Worm (Caenorhabditis elegans) whole organism, young adult: ENCODE data around the gene C35A5.6.
A peak's percentile ranks its signal among the peaks of the same experiment; 100 is the strongest.

Source experiments
- B0019.2 ChIP-seq: fragments of 200-800 bp; sonication (Bioruptor generic); conservative IDR thresholded peaks from 2 replicates; pipeline ENCODE4 v1.3.6; 2022; ENCODE audit warnings: missing genetic modification reagents, missing genetic modification characterization, missing compliant biosample characterization
- B0035.1 ChIP-seq: sonication (generic microtip); optimal IDR thresholded peaks from 2 replicates; lab custom pipeline; 2016; ENCODE audit warnings: missing genetic modification characterization, mild to moderate bottlenecking, missing compliant biosample characterization, missing genotype, missing genetic modification reagents
- B0336.3 ChIP-seq: fragments of 200-800 bp; sonication (Bioruptor generic); IDR thresholded peaks from 2 replicates; pipeline ENCODE4 v1.3.6; 2022; ENCODE audit warnings: missing genetic modification characterization, missing compliant biosample characterization
- F22D6.2 ChIP-seq: sonication (generic microtip); optimal IDR thresholded peaks from 2 replicates; lab custom pipeline; 2016; ENCODE audit warnings: mild to moderate bottlenecking, missing genetic modification characterization, missing compliant biosample characterization
- F49E8.2 ChIP-seq: sonication (generic microtip); optimal IDR thresholded peaks from 3 replicates; lab custom pipeline; 2017; ENCODE audit warnings: missing genetic modification characterization, mild to moderate bottlenecking, missing compliant biosample characterization, antibody characterized with exemption, moderate library complexity; ENCODE audit not compliant: insufficient read depth
- F52B5.7 ChIP-seq: sonication (generic microtip); optimal IDR thresholded peaks from 2 replicates; lab custom pipeline; 2016; ENCODE audit warnings: mild to moderate bottlenecking, missing genetic modification characterization, missing compliant biosample characterization
- F55B11.4 ChIP-seq: sonication (generic microtip); optimal IDR thresholded peaks from 2 replicates; lab custom pipeline; 2016; ENCODE audit warnings: missing compliant biosample characterization, missing genetic modification characterization, borderline replicate concordance; ENCODE audit not compliant: insufficient read depth
- T07F8.4 ChIP-seq: sonication (generic microtip); optimal IDR thresholded peaks from 2 replicates; lab custom pipeline; 2016; ENCODE audit warnings: mild to moderate bottlenecking, missing genetic modification characterization, moderate library complexity, missing compliant biosample characterization
- ZK185.1 ChIP-seq: sonication (generic microtip); optimal IDR thresholded peaks from 2 replicates; lab custom pipeline; 2016; ENCODE audit warnings: mild to moderate bottlenecking, missing genetic modification characterization, missing compliant biosample characterization; ENCODE audit not compliant: poor library complexity, severe bottlenecking
- aptf-2 ChIP-seq: fragments of 200-800 bp; sonication (Bioruptor generic); conservative IDR thresholded peaks from 2 replicates; pipeline ENCODE4 v1.3.6; 2022; ENCODE audit warnings: missing genetic modification reagents, missing genetic modification characterization, missing compliant biosample characterization
- aptf-3 ChIP-seq: fragments of 200-800 bp; sonication (Bioruptor generic); IDR thresholded peaks from 2 replicates; pipeline ENCODE4 v1.3.6; 2022; ENCODE audit warnings: missing genetic modification characterization, missing compliant biosample characterization
- athp-1 ChIP-seq: sonication (generic microtip); optimal IDR thresholded peaks from 2 replicates; lab custom pipeline; 2017; ENCODE audit warnings: mild to moderate bottlenecking, missing genetic modification characterization, missing compliant biosample characterization
- bed-1 ChIP-seq: fragments of 200-800 bp; sonication (Bioruptor generic); IDR thresholded peaks from 2 replicates; pipeline ENCODE4 v1.3.6; 2022; ENCODE audit warnings: missing genetic modification reagents, missing genetic modification characterization, missing compliant biosample characterization
- bed-2 ChIP-seq: fragments of 200-800 bp; sonication (Bioruptor generic); IDR thresholded peaks from 2 replicates; pipeline ENCODE4 v1.3.6; 2022; ENCODE audit warnings: missing genetic modification reagents, missing genetic modification characterization, missing compliant biosample characterization
- ceh-27 ChIP-seq: fragments of 200-800 bp; sonication (Bioruptor generic); optimal IDR thresholded peaks from 2 replicates; lab custom pipeline; 2018; ENCODE audit warnings: mild to moderate bottlenecking, missing genetic modification characterization, moderate library complexity, missing compliant biosample characterization
- ceh-91 ChIP-seq: fragments of 200-800 bp; sonication (Bioruptor generic); IDR thresholded peaks from 2 replicates; pipeline ENCODE4 v1.3.6; 2022; ENCODE audit warnings: missing genetic modification reagents, missing genetic modification characterization, missing compliant biosample characterization
- dox-1 ChIP-seq: fragments of 200-800 bp; sonication (Bioruptor generic); IDR thresholded peaks from 2 replicates; pipeline ENCODE4 v1.3.6; 2022; ENCODE audit warnings: missing genetic modification reagents, missing genetic modification characterization, missing compliant biosample characterization
- efl-1 ChIP-seq: fragments of 150-350 bp; optimal IDR thresholded peaks from 2 replicates; lab custom pipeline; 2014; ENCODE audit warnings: missing biosample characterization, missing genetic modification reagents, missing genetic modification characterization
- egl-44 ChIP-seq: fragments of 200-800 bp; sonication (Bioruptor generic); IDR thresholded peaks from 2 replicates; pipeline ENCODE4 v1.3.6; 2022; ENCODE audit warnings: missing genetic modification reagents, missing genetic modification characterization, missing compliant biosample characterization
- egrh-3 ChIP-seq: fragments of 200-800 bp; sonication (Bioruptor generic); IDR thresholded peaks from 2 replicates; pipeline ENCODE4 v1.3.6; 2022; ENCODE audit warnings: missing genetic modification reagents, missing genetic modification characterization, missing compliant biosample characterization
- ets-4 ChIP-seq: fragments of 200-800 bp; sonication (Bioruptor generic); optimal IDR thresholded peaks from 2 replicates; lab custom pipeline; 2018; ENCODE audit warnings: mild to moderate bottlenecking, missing genetic modification characterization, missing compliant biosample characterization
- fkh-3 ChIP-seq: sonication (generic microtip); optimal IDR thresholded peaks from 2 replicates; lab custom pipeline; 2016; ENCODE audit warnings: mild to moderate bottlenecking, missing genetic modification characterization, missing compliant biosample characterization
- him-1 ChIP-seq: sonication (generic microtip); optimal IDR thresholded peaks from 2 replicates; lab custom pipeline; 2016; ENCODE audit warnings: missing genotype, missing genetic modification reagents, missing genetic modification characterization, missing compliant biosample characterization
- hmg-20 ChIP-seq: fragments of 200-800 bp; sonication (Bioruptor generic); IDR thresholded peaks from 2 replicates; pipeline ENCODE4 v1.3.6; 2022; ENCODE audit warnings: missing genetic modification reagents, missing genetic modification characterization, missing compliant biosample characterization
- lin-54 ChIP-seq: fragments of 200-800 bp; sonication (Bioruptor generic); optimal IDR thresholded peaks from 2 replicates; lab custom pipeline; 2018; ENCODE audit warnings: mild to moderate bottlenecking, missing genetic modification characterization, missing compliant biosample characterization
- lsy-27 ChIP-seq: sonication (generic microtip); optimal IDR thresholded peaks from 2 replicates; lab custom pipeline; 2017; ENCODE audit warnings: missing genetic modification characterization, mild to moderate bottlenecking, missing compliant biosample characterization, antibody characterized with exemption, missing genotype, borderline replicate concordance; ENCODE audit not compliant: insufficient read depth
- madf-10 ChIP-seq: sonication (generic microtip); optimal IDR thresholded peaks from 2 replicates; lab custom pipeline; 2016; ENCODE audit warnings: mild to moderate bottlenecking, missing genetic modification characterization, missing compliant biosample characterization
- madf-8 ChIP-seq: fragments of 200-800 bp; sonication (Bioruptor generic); conservative IDR thresholded peaks from 2 replicates; pipeline ENCODE4 v1.3.6; 2022; ENCODE audit warnings: missing genetic modification reagents, missing genetic modification characterization, missing compliant biosample characterization
- mcd-1 ChIP-seq: fragments of 200-800 bp; sonication (Bioruptor generic); IDR thresholded peaks from 2 replicates; pipeline ENCODE4 v1.3.6; 2022; ENCODE audit warnings: missing genetic modification reagents, missing genetic modification characterization, missing compliant biosample characterization
- mxl-1 ChIP-seq: sonication (generic microtip); optimal IDR thresholded peaks from 2 replicates; lab custom pipeline; 2016; ENCODE audit warnings: missing genetic modification characterization, missing compliant biosample characterization
- nhr-120 ChIP-seq: fragments of 200-800 bp; sonication (Bioruptor generic); IDR thresholded peaks from 2 replicates; pipeline ENCODE4 v1.3.6; 2022; ENCODE audit warnings: missing genetic modification characterization, missing compliant biosample characterization
- rcor-1 ChIP-seq: fragments of 200-800 bp; sonication (Bioruptor generic); IDR thresholded peaks from 2 replicates; pipeline ENCODE4 v1.3.6; 2022; ENCODE audit warnings: missing genetic modification reagents, missing genetic modification characterization, missing compliant biosample characterization
- repo-1 ChIP-seq: sonication (generic microtip); optimal IDR thresholded peaks from 2 replicates; lab custom pipeline; 2017; ENCODE audit warnings: mild to moderate bottlenecking, missing genetic modification characterization, missing compliant biosample characterization
- sdz-38 ChIP-seq: sonication (generic microtip); optimal IDR thresholded peaks from 2 replicates; lab custom pipeline; 2016; ENCODE audit warnings: missing genotype, missing genetic modification characterization, missing compliant biosample characterization
- snpc-1.1 ChIP-seq: sonication (generic microtip); optimal IDR thresholded peaks from 2 replicates; lab custom pipeline; 2017; ENCODE audit warnings: missing genetic modification characterization, mild to moderate bottlenecking, missing compliant biosample characterization, antibody characterized with exemption, moderate library complexity, missing genotype, missing genetic modification reagents; ENCODE audit not compliant: insufficient read depth
- snpc-1.3 ChIP-seq: sonication (generic microtip); optimal IDR thresholded peaks from 2 replicates; lab custom pipeline; 2017; ENCODE audit warnings: missing genetic modification characterization, mild to moderate bottlenecking, missing compliant biosample characterization, antibody characterized with exemption, moderate library complexity, missing genotype, missing genetic modification reagents; ENCODE audit not compliant: insufficient read depth
- sptf-2 ChIP-seq: fragments of 200-800 bp; sonication (Bioruptor generic); optimal IDR thresholded peaks from 2 replicates; lab custom pipeline; 2018; ENCODE audit warnings: mild to moderate bottlenecking, missing genetic modification characterization, missing compliant biosample characterization
- unc-62 ChIP-seq: fragments of 150-350 bp; optimal IDR thresholded peaks from 2 replicates; lab custom pipeline; 2014; ENCODE audit warnings: missing biosample characterization, missing genetic modification reagents, missing genetic modification characterization
- xnd-1 ChIP-seq: sonication (generic microtip); optimal IDR thresholded peaks from 2 replicates; lab custom pipeline; 2016; ENCODE audit warnings: missing genotype, missing genetic modification reagents, missing genetic modification characterization, missing compliant biosample characterization
- zfh-2 ChIP-seq: fragments of 200-800 bp; sonication (Bioruptor generic); conservative IDR thresholded peaks from 2 replicates; pipeline ENCODE4 v1.3.6; 2022; ENCODE audit warnings: missing genetic modification reagents, missing genetic modification characterization, missing compliant biosample characterization
- ztf-18 ChIP-seq: sonication (generic microtip); optimal IDR thresholded peaks from 2 replicates; lab custom pipeline; 2016; ENCODE audit warnings: missing genotype, mild to moderate bottlenecking, missing genetic modification characterization, missing compliant biosample characterization
- ztf-3 ChIP-seq: fragments of 200-800 bp; sonication (Bioruptor generic); optimal IDR thresholded peaks from 2 replicates; lab custom pipeline; 2018; ENCODE audit warnings: mild to moderate bottlenecking, missing genetic modification characterization, missing compliant biosample characterization
- ztf-6 ChIP-seq: fragments of 200-800 bp; sonication (Bioruptor generic); IDR thresholded peaks from 2 replicates; pipeline ENCODE4 v1.3.6; 2022; ENCODE audit warnings: missing genetic modification reagents, missing genetic modification characterization, missing compliant biosample characterization

C35A5.6 gene

DNA sequence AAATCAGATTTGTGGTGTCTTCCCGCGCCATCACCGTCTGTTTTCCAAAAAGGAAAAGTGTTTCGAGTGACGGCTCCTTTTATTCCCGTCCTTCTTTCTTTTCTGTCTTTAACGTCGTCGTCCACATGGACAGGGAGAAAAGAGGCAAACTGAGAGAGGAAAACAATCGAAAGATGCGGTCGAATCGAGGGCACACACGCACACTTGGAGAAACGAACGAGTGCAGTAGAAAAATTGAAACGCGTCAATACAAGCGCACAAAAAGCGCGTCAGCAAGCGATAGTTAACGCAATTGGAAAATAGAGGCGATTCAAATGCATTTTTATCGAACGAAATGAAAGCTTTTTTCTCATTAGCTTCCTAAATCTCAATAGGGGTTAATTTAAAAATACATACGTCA is 27.9 kb downstream of the C35A5.6 start (continued):
- TF ChIP-seq snpc-1.3 (tag; lab: Kevin White, UChicago) = no peak
- peak; percentile 50; the same call in 1 of the 2 replicates for TF ChIP-seq rcor-1
- peak; percentile 94 for TF ChIP-seq lin-54 (GFP tag; lab: Kevin White, UChicago)
- TF ChIP-seq sdz-38 (tag; lab: Kevin White, UChicago) = no peak
- TF ChIP-seq efl-1 (GFP tag; lab: Kevin White, UChicago) = peak; percentile 63
- no peak for TF ChIP-seq F55B11.4 (tag; lab: Kevin White, UChicago)
- no peak for TF ChIP-seq B0035.1 (tag; lab: Kevin White, UChicago)
- TF ChIP-seq F49E8.2 (tag; lab: Kevin White, UChicago) = no peak
- TF ChIP-seq B0336.3 (GFP tag; lab: Robert Waterston, UW) = peak; percentile 42; the same call in 1 of the 2 replicates
- no peak for TF ChIP-seq ztf-3 (GFP tag; lab: Kevin White, UChicago)
- peak; percentile 64 for TF ChIP-seq repo-1 (tag; lab: Kevin White, UChicago)
- no peak for TF ChIP-seq xnd-1
- TF ChIP-seq bed-2 (GFP tag; lab: Robert Waterston, UW) = no peak
- peak; percentile 86 for TF ChIP-seq dox-1 (GFP tag; lab: Robert Waterston, UW)
- peak; percentile 23 for TF ChIP-seq athp-1 (tag; lab: Kevin White, UChicago)
- peak; percentile 88 for TF ChIP-seq ZK185.1
- peak; percentile 97 for TF ChIP-seq ztf-18
- TF ChIP-seq ets-4 (GFP tag; lab: Kevin White, UChicago) = no peak
- 0 out of 2 replicates have a peak, but pooled peaks have one; percentile 45 for TF ChIP-seq ztf-6 (GFP tag; lab: Robert Waterston, UW)
- no peak for TF ChIP-seq sptf-2 (GFP tag; lab: Kevin White, UChicago)
- no peak for TF ChIP-seq aptf-3 (GFP tag; lab: Robert Waterston, UW)
- no peak for TF ChIP-seq F52B5.7 (tag; lab: Kevin White, UChicago)
- peak; percentile 88 for TF ChIP-seq ceh-27 (GFP tag; lab: Kevin White, UChicago)
- peak; percentile 86; the same call in 1 of the 2 replicates for TF ChIP-seq hmg-20 (GFP tag; lab: Robert Waterston, UW)
- TF ChIP-seq madf-10 = peak; percentile 63
- TF ChIP-seq unc-62 (GFP tag; lab: Kevin White, UChicago) = no peak
- no peak for TF ChIP-seq nhr-120 (GFP tag; lab: Robert Waterston, UW)
- no peak for TF ChIP-seq F22D6.2 (tag; lab: Kevin White, UChicago)
- TF ChIP-seq him-1 = no peak
- no peak for TF ChIP-seq ceh-91 (GFP tag; lab: Robert Waterston, UW)
- TF ChIP-seq mcd-1 (GFP tag; lab: Robert Waterston, UW) = peak; percentile 82
- no peak for TF ChIP-seq mxl-1 (tag; lab: Kevin White, UChicago)
- no peak for TF ChIP-seq snpc-1.1 (tag; lab: Kevin White, UChicago)
- TF ChIP-seq B0019.2 (GFP tag; lab: Robert Waterston, UW) = no peak
- no peak for TF ChIP-seq bed-1
- TF ChIP-seq T07F8.4 (tag; lab: Kevin White, UChicago) = no peak
- TF ChIP-seq zfh-2 (GFP tag; lab: Robert Waterston, UW) = peak; percentile 90
- TF ChIP-seq egrh-3 (GFP tag; lab: Robert Waterston, UW) = no peak
- no peak for TF ChIP-seq lsy-27
- TF ChIP-seq fkh-3 (tag; lab: Kevin White, UChicago) = no peak
- TF ChIP-seq madf-8 (GFP tag; lab: Robert Waterston, UW) = 0 out of 2 replicates have a peak, but pooled peaks have one; percentile 6
- TF ChIP-seq aptf-2 (GFP tag; lab: Robert Waterston, UW) = no peak
- no peak for TF ChIP-seq egl-44 (GFP tag; lab: Robert Waterston, UW)
